Worm (Caenorhabditis elegans) whole organism, young adult: ENCODE data around the gene pigm-1.

Experiments used
- B0261.1 ChIP-seq: sonication (generic microtip); optimal IDR thresholded peaks from 2 replicates; lab custom pipeline; 2016; ENCODE audit warnings: mild to moderate bottlenecking, missing genetic modification characterization, moderate library complexity, missing compliant biosample characterization
- B0336.3 ChIP-seq: fragments of 200-800 bp; sonication (Bioruptor generic); IDR thresholded peaks from 2 replicates; pipeline ENCODE4 v1.3.6; 2022; ENCODE audit warnings: missing genetic modification characterization, missing compliant biosample characterization
- C17E4.6 ChIP-seq: fragments of 200-800 bp; sonication (Bioruptor generic); IDR thresholded peaks from 2 replicates; pipeline ENCODE4 v1.3.6; 2022; ENCODE audit warnings: missing genetic modification reagents, missing genetic modification characterization, missing compliant biosample characterization
- F10E7.11 ChIP-seq: sonication (generic microtip); optimal IDR thresholded peaks from 2 replicates; lab custom pipeline; 2017; ENCODE audit warnings: mild to moderate bottlenecking, missing genetic modification characterization, moderate library complexity, missing compliant biosample characterization
- F52B5.7 ChIP-seq: sonication (generic microtip); optimal IDR thresholded peaks from 2 replicates; lab custom pipeline; 2016; ENCODE audit warnings: mild to moderate bottlenecking, missing genetic modification characterization, missing compliant biosample characterization
- F55B11.4 ChIP-seq: sonication (generic microtip); optimal IDR thresholded peaks from 2 replicates; lab custom pipeline; 2016; ENCODE audit warnings: missing compliant biosample characterization, missing genetic modification characterization, borderline replicate concordance; ENCODE audit not compliant: insufficient read depth
- Y53G8AR.9 ChIP-seq: fragments of 200-800 bp; sonication (Bioruptor generic); conservative IDR thresholded peaks from 2 replicates; pipeline ENCODE4 v1.3.6; 2022; ENCODE audit warnings: missing genetic modification reagents, missing genetic modification characterization, missing compliant biosample characterization
- attf-5 ChIP-seq: fragments of 200-800 bp; sonication (Bioruptor generic); optimal IDR thresholded peaks from 2 replicates; lab custom pipeline; 2018; ENCODE audit warnings: mild to moderate bottlenecking, missing genetic modification characterization, missing compliant biosample characterization
- bed-1 ChIP-seq: fragments of 200-800 bp; sonication (Bioruptor generic); IDR thresholded peaks from 2 replicates; pipeline ENCODE4 v1.3.6; 2022; ENCODE audit warnings: missing genetic modification reagents, missing genetic modification characterization, missing compliant biosample characterization
- ccch-3 ChIP-seq: fragments of 200-800 bp; sonication (Bioruptor generic); optimal IDR thresholded peaks from 2 replicates; lab custom pipeline; 2018; ENCODE audit warnings: mild to moderate bottlenecking, missing genetic modification characterization, missing compliant biosample characterization
- cebp-1 ChIP-seq, 2 experiments: fragments of 200-800 bp in 1 of 2; sonication (Bioruptor generic) in 1 of 2; sonication (generic microtip) in 1 of 2; IDR thresholded peaks in 1 of 2; optimal IDR thresholded peaks in 1 of 2; 2 replicates each; pipeline versions ENCODE4 v1.3.6 to Lab custom; 2017 to 2022; ENCODE audit warnings: missing compliant biosample characterization in 2 of 2, missing genetic modification characterization in 2 of 2, mild to moderate bottlenecking in 1 of 2, missing genetic modification reagents in 1 of 2, moderate library complexity in 1 of 2
- cebp-2 ChIP-seq: fragments of 200-800 bp; sonication (Bioruptor generic); IDR thresholded peaks from 2 replicates; pipeline ENCODE4 v1.3.6; 2022; ENCODE audit warnings: missing genetic modification characterization, missing compliant biosample characterization
- die-1 ChIP-seq: sonication (generic microtip); optimal IDR thresholded peaks from 2 replicates; lab custom pipeline; 2016; ENCODE audit warnings: missing genotype, mild to moderate bottlenecking, missing genetic modification characterization, missing compliant biosample characterization
- dox-1 ChIP-seq: fragments of 200-800 bp; sonication (Bioruptor generic); IDR thresholded peaks from 2 replicates; pipeline ENCODE4 v1.3.6; 2022; ENCODE audit warnings: missing genetic modification reagents, missing genetic modification characterization, missing compliant biosample characterization
- dpl-1 ChIP-seq: fragments of 150-350 bp; optimal IDR thresholded peaks from 2 replicates; lab custom pipeline; 2014; ENCODE audit warnings: missing biosample characterization, missing genetic modification reagents, missing genetic modification characterization
- efl-1 ChIP-seq: fragments of 150-350 bp; optimal IDR thresholded peaks from 2 replicates; lab custom pipeline; 2014; ENCODE audit warnings: missing biosample characterization, missing genetic modification reagents, missing genetic modification characterization
- egl-18 ChIP-seq: fragments of 200-800 bp; sonication (Bioruptor generic); IDR thresholded peaks from 2 replicates; pipeline ENCODE4 v1.3.6; 2022; ENCODE audit warnings: missing genetic modification reagents, missing genetic modification characterization, missing compliant biosample characterization
- ekl-4 ChIP-seq: fragments of 200-800 bp; sonication (Bioruptor generic); IDR thresholded peaks from 2 replicates; pipeline ENCODE4 v1.3.6; 2022; ENCODE audit warnings: missing genetic modification reagents, missing genetic modification characterization, missing compliant biosample characterization
- ets-4 ChIP-seq: fragments of 200-800 bp; sonication (Bioruptor generic); optimal IDR thresholded peaks from 2 replicates; lab custom pipeline; 2018; ENCODE audit warnings: mild to moderate bottlenecking, missing genetic modification characterization, missing compliant biosample characterization
- gei-17 ChIP-seq: fragments of 200-800 bp; sonication (Bioruptor generic); optimal IDR thresholded peaks from 2 replicates; lab custom pipeline; 2018; ENCODE audit warnings: mild to moderate bottlenecking, missing genetic modification characterization, missing compliant biosample characterization
- hmg-20 ChIP-seq: fragments of 200-800 bp; sonication (Bioruptor generic); IDR thresholded peaks from 2 replicates; pipeline ENCODE4 v1.3.6; 2022; ENCODE audit warnings: missing genetic modification reagents, missing genetic modification characterization, missing compliant biosample characterization
- hrde-1 ChIP-seq: sonication (generic microtip); optimal IDR thresholded peaks from 2 replicates; lab custom pipeline; 2016; ENCODE audit warnings: missing genetic modification characterization, mild to moderate bottlenecking, missing compliant biosample characterization, moderate library complexity, missing genotype, missing genetic modification reagents, borderline replicate concordance
- hsf-1 ChIP-seq: fragments of 200-800 bp; sonication (Bioruptor generic); IDR thresholded peaks from 2 replicates; pipeline ENCODE4 v1.3.6; 2022; ENCODE audit warnings: missing genetic modification reagents, missing genetic modification characterization, missing compliant biosample characterization
- lag-1 ChIP-seq: fragments of 200-800 bp; sonication (Bioruptor generic); IDR thresholded peaks from 2 replicates; pipeline ENCODE4 v1.3.6; 2022; ENCODE audit warnings: missing genetic modification reagents, missing genetic modification characterization, missing compliant biosample characterization
- let-526 ChIP-seq: fragments of 200-800 bp; sonication (Bioruptor generic); IDR thresholded peaks from 2 replicates; pipeline ENCODE4 v1.3.6; 2022; ENCODE audit warnings: missing genetic modification reagents, missing genetic modification characterization, missing compliant biosample characterization
- lin-26 ChIP-seq: fragments of 200-800 bp; sonication (Bioruptor generic); IDR thresholded peaks from 2 replicates; pipeline ENCODE4 v1.3.6; 2022; ENCODE audit warnings: missing genetic modification reagents, missing genetic modification characterization, missing compliant biosample characterization
- lin-35 ChIP-seq, 3 experiments: fragments of 150-350 bp in 2 of 3; sonication (generic microtip) in 1 of 3; optimal IDR thresholded peaks; 2 replicates each; lab custom pipeline; 2014 to 2018; ENCODE audit warnings: missing biosample characterization in 3 of 3, missing genetic modification characterization in 3 of 3, missing genetic modification reagents in 3 of 3
- lin-40 ChIP-seq: sonication (generic microtip); optimal IDR thresholded peaks from 2 replicates; lab custom pipeline; 2016; ENCODE audit warnings: missing genetic modification characterization, mild to moderate bottlenecking, missing compliant biosample characterization, missing genotype, missing genetic modification reagents
- lin-54 ChIP-seq: fragments of 200-800 bp; sonication (Bioruptor generic); optimal IDR thresholded peaks from 2 replicates; lab custom pipeline; 2018; ENCODE audit warnings: mild to moderate bottlenecking, missing genetic modification characterization, missing compliant biosample characterization
- lsl-1 ChIP-seq: fragments of 200-800 bp; sonication (Bioruptor generic); optimal IDR thresholded peaks from 2 replicates; lab custom pipeline; 2018; ENCODE audit warnings: mild to moderate bottlenecking, missing genetic modification characterization, moderate library complexity, missing compliant biosample characterization
- madf-10 ChIP-seq: sonication (generic microtip); optimal IDR thresholded peaks from 2 replicates; lab custom pipeline; 2016; ENCODE audit warnings: mild to moderate bottlenecking, missing genetic modification characterization, missing compliant biosample characterization
- madf-8 ChIP-seq: fragments of 200-800 bp; sonication (Bioruptor generic); conservative IDR thresholded peaks from 2 replicates; pipeline ENCODE4 v1.3.6; 2022; ENCODE audit warnings: missing genetic modification reagents, missing genetic modification characterization, missing compliant biosample characterization
- mcd-1 ChIP-seq: fragments of 200-800 bp; sonication (Bioruptor generic); IDR thresholded peaks from 2 replicates; pipeline ENCODE4 v1.3.6; 2022; ENCODE audit warnings: missing genetic modification reagents, missing genetic modification characterization, missing compliant biosample characterization
- nfya-2 ChIP-seq: fragments of 200-800 bp; sonication (Bioruptor generic); IDR thresholded peaks from 2 replicates; pipeline ENCODE4 v1.3.6; 2022; ENCODE audit warnings: missing genetic modification reagents, missing genetic modification characterization, missing compliant biosample characterization
- pbrm-1 ChIP-seq: fragments of 200-800 bp; sonication (Bioruptor generic); IDR thresholded peaks from 2 replicates; pipeline ENCODE4 v1.3.6; 2022; ENCODE audit warnings: missing genetic modification reagents, missing genetic modification characterization, missing compliant biosample characterization
- pha-4 ChIP-seq: fragments of 150-350 bp; sonication (generic microtip); optimal IDR thresholded peaks from 2 replicates; lab custom pipeline; 2014; ENCODE audit warnings: missing biosample characterization, missing genetic modification reagents, missing genetic modification characterization
- rcor-1 ChIP-seq: fragments of 200-800 bp; sonication (Bioruptor generic); IDR thresholded peaks from 2 replicates; pipeline ENCODE4 v1.3.6; 2022; ENCODE audit warnings: missing genetic modification reagents, missing genetic modification characterization, missing compliant biosample characterization
- snpc-1.3 ChIP-seq: sonication (generic microtip); optimal IDR thresholded peaks from 2 replicates; lab custom pipeline; 2017; ENCODE audit warnings: missing genetic modification characterization, mild to moderate bottlenecking, missing compliant biosample characterization, antibody characterized with exemption, moderate library complexity, missing genotype, missing genetic modification reagents; ENCODE audit not compliant: insufficient read depth
- snpc-4 ChIP-seq, 5 experiments: fragments of 150-350 bp in 1 of 5; sonication (generic microtip) in 4 of 5; optimal IDR thresholded peaks; 2 replicates each; lab custom pipeline; 2014 to 2018; ENCODE audit warnings: missing genetic modification characterization in 5 of 5, missing biosample characterization in 3 of 5, antibody characterized with exemption in 2 of 5, mild to moderate bottlenecking in 2 of 5, missing compliant biosample characterization in 2 of 5, missing genotype in 2 of 5, moderate library complexity in 2 of 5, missing genetic modification reagents in 1 of 5
- somi-1 ChIP-seq: fragments of 200-800 bp; sonication (Bioruptor generic); optimal IDR thresholded peaks from 2 replicates; lab custom pipeline; 2018; ENCODE audit warnings: mild to moderate bottlenecking, missing genetic modification characterization, missing compliant biosample characterization
- unc-130 ChIP-seq: sonication (generic microtip); optimal IDR thresholded peaks from 2 replicates; lab custom pipeline; 2016; ENCODE audit warnings: missing genetic modification reagents, missing genetic modification characterization, missing compliant biosample characterization
- xnd-1 ChIP-seq: sonication (generic microtip); optimal IDR thresholded peaks from 2 replicates; lab custom pipeline; 2016; ENCODE audit warnings: missing genotype, missing genetic modification reagents, missing genetic modification characterization, missing compliant biosample characterization
- zfh-2 ChIP-seq: fragments of 200-800 bp; sonication (Bioruptor generic); conservative IDR thresholded peaks from 2 replicates; pipeline ENCODE4 v1.3.6; 2022; ENCODE audit warnings: missing genetic modification reagents, missing genetic modification characterization, missing compliant biosample characterization
- ztf-18 ChIP-seq: sonication (generic microtip); optimal IDR thresholded peaks from 2 replicates; lab custom pipeline; 2016; ENCODE audit warnings: missing genotype, mild to moderate bottlenecking, missing genetic modification characterization, missing compliant biosample characterization
- ztf-25 ChIP-seq: fragments of 200-800 bp; sonication (Bioruptor generic); IDR thresholded peaks from 2 replicates; pipeline ENCODE4 v1.3.6; 2022; ENCODE audit warnings: missing genetic modification reagents, missing genetic modification characterization, missing compliant biosample characterization
- ztf-26 ChIP-seq: sonication (generic microtip); optimal IDR thresholded peaks from 2 replicates; lab custom pipeline; 2017; ENCODE audit warnings: missing genetic modification characterization, missing compliant biosample characterization

The pigm-1 gene

DNA sequence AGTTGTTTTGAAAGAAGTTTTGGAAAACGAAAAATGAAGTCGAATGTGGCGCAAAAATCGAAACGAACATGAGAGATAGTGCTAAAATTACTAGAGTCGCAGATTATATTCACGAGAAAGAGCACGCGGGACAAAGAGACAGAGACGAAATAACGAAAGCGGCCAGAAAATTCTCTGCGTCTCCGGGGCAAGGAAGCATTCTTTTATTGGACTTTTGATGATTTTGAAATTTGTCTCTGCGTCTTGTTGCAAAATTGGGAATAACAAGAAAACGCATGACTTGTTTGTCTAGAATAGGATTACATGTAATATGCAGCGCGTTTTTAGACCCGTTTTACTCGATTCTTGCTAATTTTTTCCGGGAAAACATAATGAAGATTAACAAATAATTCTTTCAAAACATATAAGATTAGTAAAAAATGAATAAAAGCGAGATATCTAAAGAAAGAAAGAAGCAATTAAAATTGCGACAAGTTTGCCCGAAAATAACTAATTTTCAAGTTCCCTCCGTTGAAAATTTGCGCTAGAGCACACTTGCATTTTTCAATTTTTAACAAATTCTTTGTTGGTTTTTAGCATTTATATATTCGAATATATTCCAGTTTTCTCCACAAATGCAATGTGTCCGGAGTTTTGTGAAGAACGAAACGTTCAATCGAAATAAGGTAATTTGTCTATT, at the start of gene pigm-1, which contains the start of gene B0491.6:
TSS of gene pigm-1 (plus strand) at position 568 of the 679 bp plus-strand sequence.
TSS of gene B0491.6 (minus strand) at position 466 of the 679 bp plus-strand sequence.
- TF ChIP-seq pha-4 (tag; lab: Kevin White, UChicago) (no peak), ztf-26 (tag; lab: Kevin White, UChicago) (no peak), B0261.1 (tag; lab: Kevin White, UChicago) (no peak), bed-1 (GFP tag; lab: Robert Waterston, UW) (no peak), madf-8 (GFP tag; lab: Robert Waterston, UW) (no peak), ztf-25 (no peak), pbrm-1 (GFP tag; lab: Robert Waterston, UW) (0 out of 2 replicates have a peak, but pooled peaks have one; percentile 16), somi-1 (no peak), hmg-20 (GFP tag; lab: Robert Waterston, UW) (no peak), snpc-1.3 (tag; lab: Kevin White, UChicago) (no peak), mcd-1 (GFP tag; lab: Robert Waterston, UW) (peak; percentile 61; the same call in 1 of the 2 replicates), xnd-1 (tag; lab: Kevin White, UChicago) (no peak), Y53G8AR.9 (GFP tag; lab: Robert Waterston, UW) (no peak), rcor-1 (GFP tag; lab: Robert Waterston, UW) (no peak), let-526 (GFP tag; lab: Robert Waterston, UW) (no peak), efl-1 (GFP tag; lab: Kevin White, UChicago) (peak; percentile 72), lag-1 (no peak), cebp-1 (GFP tag; IDR thresholded peaks at IDR 0.05; lab: Robert Waterston, UW) (peak; percentile 62; the same call in 1 of the 2 replicates), cebp-1 (tag; optimal IDR thresholded peaks at IDR 0.05; lab: Kevin White, UChicago) (peak; percentile 91), unc-130 (GFP tag; lab: Kevin White, UChicago) (no peak), lin-35 (GFP tag; optimal IDR thresholded peaks at IDR 0.05; lab: Kevin White, UChicago) (peak in 2 of 3 experiments; percentile 38 to 63), gei-17 (GFP tag; lab: Kevin White, UChicago) (no peak), dpl-1 (no peak), hrde-1 (tag; lab: Kevin White, UChicago) (no peak), snpc-4 (GFP tag; optimal IDR thresholded peaks at IDR 0.05; lab: Kevin White, UChicago) (peak; percentile 12), snpc-4 (tag; optimal IDR thresholded peaks at IDR 0.05; lab: Kevin White, UChicago) (peak in 3 of 4 experiments; percentile 19 to 53 (median 50)), ccch-3 (GFP tag; lab: Kevin White, UChicago) (no peak), F55B11.4 (tag; lab: Kevin White, UChicago) (no peak), F52B5.7 (tag; lab: Kevin White, UChicago) (no peak), C17E4.6 (no peak), zfh-2 (GFP tag; lab: Robert Waterston, UW) (no peak; the same call in 1 of the 2 replicates), hsf-1 (0 out of 2 replicates have a peak, but pooled peaks have one; percentile 39), F10E7.11 (tag; lab: Kevin White, UChicago) (no peak), ztf-18 (tag; lab: Kevin White, UChicago) (peak; percentile 77), madf-10 (tag; lab: Kevin White, UChicago) (peak; percentile 6), lin-54 (GFP tag; lab: Kevin White, UChicago) (peak; percentile 62), ekl-4 (GFP tag; lab: Robert Waterston, UW) (no peak), dox-1 (GFP tag; lab: Robert Waterston, UW) (peak; percentile 53), attf-5 (GFP tag; lab: Kevin White, UChicago) (peak; percentile 90), lin-26 (GFP tag; lab: Robert Waterston, UW) (no peak), ets-4 (GFP tag; lab: Kevin White, UChicago) (no peak), B0336.3 (no peak), die-1 (tag; lab: Kevin White, UChicago) (no peak), cebp-2 (GFP tag; lab: Robert Waterston, UW) (no peak), egl-18 (no peak), lin-40 (peak; percentile 64), nfya-2 (GFP tag; lab: Robert Waterston, UW) (no peak), lsl-1 (GFP tag; lab: Kevin White, UChicago) (no peak)
